Worm (Caenorhabditis elegans): ENCODE results near the gene F37C4.4.

- TF ChIP-seq lin-39 (tag; optimal IDR thresholded peaks at IDR 0.05), result no peak
- no peak for TF ChIP-seq snpc-4 (tag; optimal IDR thresholded peaks at IDR 0.05)
These were observed 40.5 kb upstream of the F37C4.4 start, which contains the start of gene F28F9.3 for ce11 chrIV:3826590-3827128.

All from whole organism, L3 larva.